Worm (Caenorhabditis elegans) whole organism, mixed stage, embryonic: ENCODE data around the gene ceh-1.

Source experiments
- M03D4.4 ChIP-seq: sonication (generic microtip); optimal IDR thresholded peaks from 2 replicates; lab custom pipeline; 2017; ENCODE audit warnings: mild to moderate bottlenecking, missing genetic modification characterization, missing compliant biosample characterization
- bed-3 ChIP-seq: fragments of 200-800 bp; sonication (Bioruptor generic); optimal IDR thresholded peaks from 3 replicates; lab custom pipeline; 2018; ENCODE audit warnings: mild to moderate bottlenecking, missing genetic modification characterization, moderate library complexity, missing compliant biosample characterization
- blmp-1 ChIP-seq: fragments of 150-350 bp; optimal IDR thresholded peaks from 2 replicates; lab custom pipeline; 2014; ENCODE audit warnings: missing biosample characterization, missing genetic modification characterization
- ceh-39 ChIP-seq: fragments of 150-350 bp; optimal IDR thresholded peaks from 2 replicates; lab custom pipeline; 2014; ENCODE audit warnings: missing biosample characterization, missing genetic modification characterization
- ceh-43 ChIP-seq: fragments of 200-800 bp; sonication (Bioruptor generic); optimal IDR thresholded peaks from 2 replicates; lab custom pipeline; 2018; ENCODE audit warnings: mild to moderate bottlenecking, missing genetic modification characterization, moderate library complexity, missing compliant biosample characterization
- ceh-83 ChIP-seq: fragments of 200-800 bp; sonication (Bioruptor generic); optimal IDR thresholded peaks from 2 replicates; lab custom pipeline; 2018; ENCODE audit warnings: mild to moderate bottlenecking, missing genetic modification characterization, missing compliant biosample characterization
- ces-1 ChIP-seq: fragments of 150-350 bp; optimal IDR thresholded peaks from 2 replicates; lab custom pipeline; 2014; ENCODE audit warnings: missing biosample characterization, missing genetic modification reagents, missing genetic modification characterization
- cnd-1 ChIP-seq: fragments of 200-800 bp; sonication (Bioruptor generic); optimal IDR thresholded peaks from 2 replicates; lab custom pipeline; 2018; ENCODE audit warnings: mild to moderate bottlenecking, missing genetic modification characterization, missing compliant biosample characterization
- drap-1 ChIP-seq: fragments of 200-800 bp; sonication (Bioruptor generic); optimal IDR thresholded peaks from 3 replicates; lab custom pipeline; 2018; ENCODE audit warnings: mild to moderate bottlenecking, missing genetic modification characterization, missing compliant biosample characterization
- elt-1 ChIP-seq: sonication (generic microtip); optimal IDR thresholded peaks from 2 replicates; lab custom pipeline; 2017; ENCODE audit warnings: missing genetic modification characterization, mild to moderate bottlenecking, missing compliant biosample characterization, antibody characterized with exemption, moderate library complexity, borderline replicate concordance; ENCODE audit not compliant: insufficient read depth
- elt-3 ChIP-seq: fragments of 150-350 bp; optimal IDR thresholded peaks from 2 replicates; lab custom pipeline; 2014; ENCODE audit warnings: missing biosample characterization, missing genetic modification characterization
- flh-1 ChIP-seq: fragments of 200-800 bp; sonication (Bioruptor generic); optimal IDR thresholded peaks from 2 replicates; lab custom pipeline; 2018; ENCODE audit warnings: mild to moderate bottlenecking, missing genetic modification characterization, moderate library complexity, missing compliant biosample characterization
- ham-2 ChIP-seq: fragments of 200-800 bp; sonication (Bioruptor generic); optimal IDR thresholded peaks from 2 replicates; lab custom pipeline; 2018; ENCODE audit warnings: mild to moderate bottlenecking, missing genetic modification characterization, missing compliant biosample characterization
- hlh-1 ChIP-seq: fragments of 150-350 bp; optimal IDR thresholded peaks from 2 replicates; lab custom pipeline; 2014; ENCODE audit warnings: missing biosample characterization, missing genetic modification reagents, missing genetic modification characterization
- lin-13 ChIP-seq: fragments of 150-350 bp; optimal IDR thresholded peaks from 2 replicates; lab custom pipeline; 2014; ENCODE audit warnings: missing biosample characterization, missing genetic modification characterization
- lin-32 ChIP-seq: fragments of 200-800 bp; sonication (Bioruptor generic); optimal IDR thresholded peaks from 2 replicates; lab custom pipeline; 2018; ENCODE audit warnings: mild to moderate bottlenecking, missing genetic modification characterization, missing compliant biosample characterization
- lsy-2 ChIP-seq: fragments of 150-350 bp; optimal IDR thresholded peaks from 2 replicates; lab custom pipeline; 2014; ENCODE audit warnings: missing biosample characterization, missing genetic modification characterization
- mab-5 ChIP-seq: fragments of 150-350 bp; optimal IDR thresholded peaks from 2 replicates; lab custom pipeline; 2014; ENCODE audit warnings: missing biosample characterization, missing genetic modification characterization
- mep-1 ChIP-seq: fragments of 150-350 bp; optimal IDR thresholded peaks from 2 replicates; lab custom pipeline; 2017; ENCODE audit warnings: missing biosample characterization, missing genetic modification reagents, missing genetic modification characterization, inconsistent platforms
- mls-2 ChIP-seq: sonication (generic microtip); optimal IDR thresholded peaks from 2 replicates; lab custom pipeline; 2016; ENCODE audit warnings: mild to moderate bottlenecking, missing genetic modification characterization, moderate library complexity, missing compliant biosample characterization
- nhr-12 ChIP-seq: fragments of 150-350 bp; optimal IDR thresholded peaks from 2 replicates; lab custom pipeline; 2014; ENCODE audit warnings: missing biosample characterization, missing genetic modification characterization
- nhr-2 ChIP-seq: fragments of 150-350 bp; optimal IDR thresholded peaks from 2 replicates; lab custom pipeline; 2014; ENCODE audit warnings: missing biosample characterization, missing genetic modification characterization
- nhr-237 ChIP-seq: fragments of 150-350 bp; optimal IDR thresholded peaks from 2 replicates; lab custom pipeline; 2014; ENCODE audit warnings: missing biosample characterization, missing genetic modification characterization
- nhr-28 ChIP-seq: fragments of 150-350 bp; optimal IDR thresholded peaks from 2 replicates; lab custom pipeline; 2014; ENCODE audit warnings: missing biosample characterization, missing genetic modification characterization
- nhr-76 ChIP-seq: sonication (generic microtip); optimal IDR thresholded peaks from 2 replicates; lab custom pipeline; 2017; ENCODE audit warnings: missing biosample characterization, missing genetic modification characterization
- pha-4 ChIP-seq: fragments of 150-350 bp; optimal IDR thresholded peaks from 2 replicates; lab custom pipeline; 2018; ENCODE audit warnings: missing biosample characterization, missing genetic modification reagents, missing genetic modification characterization
- sem-2 ChIP-seq: fragments of 200-800 bp; sonication (Bioruptor generic); optimal IDR thresholded peaks from 2 replicates; lab custom pipeline; 2018; ENCODE audit warnings: mild to moderate bottlenecking, missing genetic modification characterization, missing compliant biosample characterization
- snpc-4 ChIP-seq: fragments of 150-350 bp; optimal IDR thresholded peaks from 2 replicates; lab custom pipeline; 2014; ENCODE audit warnings: missing biosample characterization, missing genetic modification characterization
- sptf-1 ChIP-seq: sonication (generic microtip); optimal IDR thresholded peaks from 2 replicates; lab custom pipeline; 2017; ENCODE audit warnings: mild to moderate bottlenecking, missing genetic modification characterization, moderate library complexity, missing compliant biosample characterization
- tbx-8 ChIP-seq: fragments of 200-800 bp; sonication (Bioruptor generic); optimal IDR thresholded peaks from 2 replicates; lab custom pipeline; 2018; ENCODE audit warnings: mild to moderate bottlenecking, missing genetic modification characterization, moderate library complexity, missing compliant biosample characterization
- unc-120 ChIP-seq: sonication (generic microtip); optimal IDR thresholded peaks from 2 replicates; lab custom pipeline; 2017; ENCODE audit warnings: missing genetic modification characterization, missing compliant biosample characterization; ENCODE audit not compliant: poor library complexity, severe bottlenecking
- unc-39 ChIP-seq: fragments of 150-350 bp; optimal IDR thresholded peaks from 2 replicates; lab custom pipeline; 2014; ENCODE audit warnings: missing biosample characterization, missing genetic modification characterization
- unc-62 ChIP-seq: fragments of 150-350 bp; optimal IDR thresholded peaks from 2 replicates; lab custom pipeline; 2014; ENCODE audit warnings: missing biosample characterization, missing genetic modification reagents, missing genetic modification characterization
- zip-8 ChIP-seq: fragments of 150-350 bp; optimal IDR thresholded peaks from 2 replicates; lab custom pipeline; 2014; ENCODE audit warnings: missing biosample characterization, missing genetic modification characterization
- ztf-11 ChIP-seq: fragments of 150-350 bp; optimal IDR thresholded peaks from 2 replicates; lab custom pipeline; 2014; ENCODE audit warnings: missing biosample characterization, missing genetic modification characterization

The ceh-1 gene

DNA sequence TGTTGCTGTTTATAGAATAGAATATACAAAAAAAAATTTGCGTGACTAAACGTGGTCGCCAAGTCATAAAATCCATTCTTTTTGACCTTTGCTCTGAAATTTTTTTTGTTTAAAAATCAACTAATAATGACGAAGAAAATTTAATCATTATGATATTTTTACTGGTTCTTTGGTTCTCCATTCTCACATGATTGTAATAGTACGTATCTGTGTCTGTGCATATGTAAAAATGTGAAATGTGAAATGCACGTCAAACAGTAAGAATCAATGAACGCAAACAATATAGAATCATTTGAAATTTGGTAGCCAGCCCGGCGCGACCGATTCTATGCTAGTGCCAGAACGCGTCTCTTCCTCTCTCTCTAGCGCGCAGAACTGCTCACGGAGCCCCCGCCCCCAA lies 17.1 kb downstream of the ceh-1 start, which contains the start of gene hosl-1:
Gene hosl-1 (plus strand): TSS at position 301 of the 400 bp plus-strand sequence.
- TF ChIP-seq ces-1 (GFP tag; lab: Kevin White, UChicago) (no peak), ztf-11 (tag; lab: Kevin White, UChicago) (no peak), zip-8 (tag; lab: Kevin White, UChicago) (no peak), drap-1 (GFP tag; lab: Kevin White, UChicago) (no peak), snpc-4 (tag; lab: Kevin White, UChicago) (no peak), pha-4 (tag; lab: Kevin White, UChicago) (no peak), ceh-83 (GFP tag; lab: Kevin White, UChicago) (no peak), nhr-12 (tag; lab: Kevin White, UChicago) (no peak), nhr-237 (tag; lab: Kevin White, UChicago) (no peak), lin-13 (tag; lab: Kevin White, UChicago) (no peak), unc-120 (tag; lab: Kevin White, UChicago) (no peak), nhr-2 (tag; lab: Kevin White, UChicago) (no peak), mls-2 (tag; lab: Kevin White, UChicago) (no peak)

DNA sequence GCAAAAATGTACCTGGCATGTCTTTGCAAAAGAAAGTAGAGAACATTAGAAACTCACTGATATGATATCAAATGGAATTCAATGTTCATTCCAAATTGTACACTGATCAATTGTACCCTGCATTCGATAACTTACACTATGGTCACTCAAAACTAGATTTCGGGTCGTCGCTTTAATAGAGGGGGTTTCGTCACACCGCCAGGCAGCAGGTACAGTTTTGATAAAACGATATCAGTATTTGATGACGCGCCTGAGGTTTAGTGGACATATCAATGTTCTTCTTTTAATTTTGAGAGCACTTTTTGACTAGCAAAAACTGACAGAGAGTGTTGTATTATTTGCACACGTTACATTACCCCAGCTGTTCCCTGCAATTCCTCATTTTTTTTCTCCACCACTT lies 17.8 kb downstream of the ceh-1 start:
- no peak for TF ChIP-seq elt-3
- TF ChIP-seq tbx-8 (GFP tag; lab: Kevin White, UChicago): no peak
- TF ChIP-seq elt-1 (tag; lab: Kevin White, UChicago): no peak
- TF ChIP-seq ceh-43: no peak

DNA sequence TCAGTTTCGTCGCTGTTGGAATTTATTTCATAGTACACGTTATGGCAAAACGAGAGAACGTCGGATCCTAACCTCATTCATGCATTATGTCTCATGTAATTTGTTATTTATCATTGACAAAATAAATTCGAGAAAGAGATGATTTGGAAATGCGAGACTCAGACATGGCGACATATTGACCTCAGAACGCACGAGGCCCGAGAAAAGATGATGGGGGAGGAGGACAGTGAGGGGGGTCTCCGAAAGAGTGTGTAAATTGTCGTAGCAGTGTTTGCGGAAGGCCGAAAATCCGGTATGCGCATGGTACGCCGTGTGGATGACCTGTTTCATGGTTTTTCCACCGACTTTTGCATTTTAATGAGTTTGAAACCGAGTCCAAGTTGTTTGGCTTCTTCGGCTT lies 18.3 kb downstream of the ceh-1 start:
- TF ChIP-seq ceh-43 (no peak), nhr-237 (tag; lab: Kevin White, UChicago) (no peak), pha-4 (tag; lab: Kevin White, UChicago) (peak; percentile 73), ceh-39 (no peak), ceh-83 (GFP tag; lab: Kevin White, UChicago) (no peak), snpc-4 (tag; lab: Kevin White, UChicago) (no peak), lin-13 (tag; lab: Kevin White, UChicago) (no peak), lsy-2 (tag; lab: Kevin White, UChicago) (peak; percentile 53), elt-1 (tag; lab: Kevin White, UChicago) (no peak), nhr-12 (tag; lab: Kevin White, UChicago) (no peak), nhr-2 (tag; lab: Kevin White, UChicago) (no peak), blmp-1 (tag; lab: Kevin White, UChicago) (no peak), mab-5 (no peak), hlh-1 (tag; lab: Kevin White, UChicago) (no peak), cnd-1 (peak; percentile 1), drap-1 (GFP tag; lab: Kevin White, UChicago) (no peak), sptf-1 (tag; lab: Kevin White, UChicago) (peak; percentile 43), M03D4.4 (no peak), elt-3 (peak; percentile 14), mls-2 (tag; lab: Kevin White, UChicago) (peak; percentile 37), lin-32 (GFP tag; lab: Kevin White, UChicago) (no peak), tbx-8 (GFP tag; lab: Kevin White, UChicago) (no peak), sem-2 (no peak), unc-120 (tag; lab: Kevin White, UChicago) (peak; percentile 44), flh-1 (GFP tag; lab: Kevin White, UChicago) (no peak), mep-1 (tag; lab: Kevin White, UChicago) (peak; percentile 37), ham-2 (GFP tag; lab: Kevin White, UChicago) (no peak), bed-3 (no peak), ztf-11 (tag; lab: Kevin White, UChicago) (no peak), nhr-28 (no peak), unc-62 (GFP tag; lab: Kevin White, UChicago) (peak; percentile 60), unc-39 (tag; lab: Kevin White, UChicago) (no peak), ces-1 (GFP tag; lab: Kevin White, UChicago) (peak; percentile 58), zip-8 (tag; lab: Kevin White, UChicago) (no peak), nhr-76 (tag; lab: Kevin White, UChicago) (no peak)
- TF ChIP-seq, all 35 proteins: peak for 10
